Fruit fly (Drosophila melanogaster): Measurements from ENCODE around the gene CG14005.

DNA sequence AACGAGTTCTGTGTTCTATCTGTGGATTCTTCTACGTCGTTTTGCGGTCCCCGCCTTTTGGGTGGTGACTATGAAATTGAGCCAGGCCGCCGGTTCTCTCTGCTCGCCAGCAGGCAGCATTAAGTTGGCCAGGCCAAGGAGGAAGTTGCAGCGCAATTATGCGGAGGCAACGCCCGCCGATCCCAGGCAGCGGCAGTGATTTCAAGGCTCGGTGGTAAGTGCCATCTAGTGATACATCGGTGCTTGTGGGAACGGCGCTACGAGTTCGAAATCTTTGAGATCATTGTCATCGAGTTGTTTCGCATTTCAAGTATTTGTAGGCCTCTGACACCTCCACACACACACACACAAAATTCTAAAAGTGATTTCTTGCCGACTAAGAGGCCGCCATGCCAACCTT, 18.0 kb downstream of the CG14005 start, which contains the start of gene CG31913:
- no peak for TF ChIP-seq psq (optimal IDR thresholded peaks at IDR 0.05)
- no peak for TF ChIP-seq ttk (optimal IDR thresholded peaks at IDR 0.05)

All from Kc167 (cell line).